Worm (Caenorhabditis elegans) whole organism, late embryonic: Measurements from ENCODE around the gene idpc-3.

Source experiments
- K09A11.1 ChIP-seq: sonication (generic microtip); optimal IDR thresholded peaks from 2 replicates; lab custom pipeline; 2017; ENCODE audit warnings: antibody characterized with exemption, mild to moderate bottlenecking, missing genetic modification characterization, missing compliant biosample characterization; ENCODE audit not compliant: insufficient read depth
- ceh-19 ChIP-seq: fragments of 200-800 bp; sonication (Bioruptor generic); optimal IDR thresholded peaks from 2 replicates; lab custom pipeline; 2018; ENCODE audit warnings: mild to moderate bottlenecking, missing genetic modification characterization, missing compliant biosample characterization
- ets-4 ChIP-seq: sonication (generic microtip); optimal IDR thresholded peaks from 2 replicates; lab custom pipeline; 2016; ENCODE audit warnings: missing genetic modification characterization, missing compliant biosample characterization
- hlh-13 ChIP-seq: fragments of 200-800 bp; sonication (Bioruptor generic); optimal IDR thresholded peaks from 2 replicates; lab custom pipeline; 2018; ENCODE audit warnings: mild to moderate bottlenecking, missing genetic modification characterization, missing compliant biosample characterization
- hlh-15 ChIP-seq: sonication (generic microtip); optimal IDR thresholded peaks from 2 replicates; lab custom pipeline; 2016; ENCODE audit warnings: missing genetic modification characterization, missing compliant biosample characterization
- mec-3 ChIP-seq: sonication (generic microtip); optimal IDR thresholded peaks from 2 replicates; lab custom pipeline; 2016; ENCODE audit warnings: borderline replicate concordance, missing genetic modification characterization, missing compliant biosample characterization
- nhr-11 ChIP-seq: fragments of 150-350 bp; optimal IDR thresholded peaks from 2 replicates; lab custom pipeline; 2014; ENCODE audit warnings: missing biosample characterization, missing genetic modification characterization
- pha-4 ChIP-seq: fragments of 150-350 bp; optimal IDR thresholded peaks from 2 replicates; lab custom pipeline; 2018; ENCODE audit warnings: missing biosample characterization, missing genetic modification reagents, missing genetic modification characterization
- sox-4 ChIP-seq: sonication (generic microtip); optimal IDR thresholded peaks from 2 replicates; lab custom pipeline; 2017; ENCODE audit warnings: mild to moderate bottlenecking, missing genetic modification characterization, inconsistent platforms, missing compliant biosample characterization
- tbx-2 ChIP-seq: sonication (generic microtip); optimal IDR thresholded peaks from 2 replicates; lab custom pipeline; 2016; ENCODE audit warnings: missing genetic modification characterization, missing compliant biosample characterization
- tbx-7 ChIP-seq: sonication (generic microtip); optimal IDR thresholded peaks from 2 replicates; lab custom pipeline; 2016; ENCODE audit warnings: missing genotype, missing genetic modification characterization, missing compliant biosample characterization

- TF ChIP-seq sox-4 (tag; lab: Kevin White, UChicago) (no peak), tbx-2 (tag; lab: Kevin White, UChicago) (no peak), ets-4 (tag; lab: Kevin White, UChicago) (no peak), hlh-15 (tag; lab: Kevin White, UChicago) (no peak), ceh-19 (GFP tag; lab: Kevin White, UChicago) (no peak), pha-4 (tag; lab: Kevin White, UChicago) (no peak), hlh-13 (GFP tag; lab: Kevin White, UChicago) (no peak), tbx-7 (tag; lab: Kevin White, UChicago) (no peak), nhr-11 (tag; lab: Kevin White, UChicago) (no peak), mec-3 (tag; lab: Kevin White, UChicago) (no peak), K09A11.1 (tag; lab: Kevin White, UChicago) (no peak)
Observed at ce11 chrV:9608256-9608655, 20.8 kb downstream of the idpc-3 start, which contains the start of gene dop-2.
